Worm (Caenorhabditis elegans): ENCODE results near the gene scb-1.

DNA sequence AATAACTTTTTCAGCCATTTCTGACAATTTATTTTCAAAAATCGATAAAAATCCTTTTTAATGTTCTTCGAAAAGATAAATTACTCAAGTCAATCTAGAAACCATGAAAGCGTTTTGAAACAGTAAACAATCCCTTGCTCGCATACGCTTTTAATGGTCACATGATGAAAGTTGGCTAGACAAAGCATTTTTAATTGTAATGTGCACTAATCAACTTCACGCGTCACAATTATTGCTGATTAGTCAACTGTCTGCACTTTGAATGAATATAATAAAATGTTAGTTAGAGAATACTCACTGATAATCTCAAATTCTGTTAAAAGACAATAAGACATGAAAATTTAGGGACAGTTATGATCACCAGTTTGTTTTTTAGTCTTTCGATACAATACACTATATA is 37.1 kb upstream of the scb-1 start:
- no peak for TF ChIP-seq ama-1 (optimal IDR thresholded peaks at IDR 0.05)
- no peak for TF ChIP-seq ama-1 (GFP tag; optimal IDR thresholded peaks at IDR 0.05)
- TF ChIP-seq Y95B8A.8 (GFP tag; IDR thresholded peaks at IDR 0.05) = no peak
- TF ChIP-seq madf-6 (GFP tag; IDR thresholded peaks at IDR 0.05) = no peak
- TF ChIP-seq unc-62 (GFP tag; optimal IDR thresholded peaks at IDR 0.05) = no peak
- no peak for TF ChIP-seq C06A6.2 (GFP tag; conservative IDR thresholded peaks at IDR 0.05)
- TF ChIP-seq Y56A3A.18 (GFP tag; IDR thresholded peaks at IDR 0.05) = no peak
- no peak for TF ChIP-seq dpff-1 (tag; optimal IDR thresholded peaks at IDR 0.05)
- TF ChIP-seq T26A5.8 (tag; optimal IDR thresholded peaks at IDR 0.05) = no peak

All from whole organism, young adult.